Worm (Caenorhabditis elegans) whole organism, early embryonic: ENCODE measurements around the gene elt-6.

Experiments
- B0310.2 ChIP-seq: sonication (generic microtip); optimal IDR thresholded peaks from 2 replicates; lab custom pipeline; 2016; ENCODE audit warnings: mild to moderate bottlenecking, missing genetic modification characterization, missing compliant biosample characterization
- aly-1 ChIP-seq: sonication (generic microtip); optimal IDR thresholded peaks from 2 replicates; lab custom pipeline; 2016; ENCODE audit warnings: missing genetic modification characterization, missing compliant biosample characterization
- ama-1 ChIP-seq: fragments of 150-350 bp; optimal IDR thresholded peaks from 2 replicates; lab custom pipeline; 2014
- ceh-13 ChIP-seq: fragments of 200-800 bp; sonication (Bioruptor generic); optimal IDR thresholded peaks from 2 replicates; lab custom pipeline; 2018; ENCODE audit warnings: mild to moderate bottlenecking, missing genetic modification characterization, missing compliant biosample characterization
- ceh-36 ChIP-seq: sonication (generic microtip); optimal IDR thresholded peaks from 2 replicates; lab custom pipeline; 2016; ENCODE audit warnings: missing genetic modification characterization, inconsistent platforms, missing compliant biosample characterization
- flt-1 ChIP-seq: fragments of 200-800 bp; sonication (Bioruptor generic); IDR thresholded peaks from 2 replicates; pipeline ENCODE4 v1.3.6; 2022; ENCODE audit warnings: missing genetic modification characterization, missing compliant biosample characterization
- hmg-4 ChIP-seq: fragments of 200-800 bp; sonication (Bioruptor generic); optimal IDR thresholded peaks from 2 replicates; lab custom pipeline; 2018; ENCODE audit warnings: mild to moderate bottlenecking, missing genetic modification characterization, missing compliant biosample characterization
- scrt-1 ChIP-seq: fragments of 200-800 bp; sonication (Bioruptor generic); IDR thresholded peaks from 2 replicates; pipeline ENCODE4 v1.3.6; 2022; ENCODE audit warnings: missing genetic modification characterization, missing compliant biosample characterization
- sea-1 ChIP-seq: fragments of 200-800 bp; sonication (Bioruptor generic); conservative IDR thresholded peaks from 2 replicates; pipeline ENCODE4 v1.3.6; 2022; ENCODE audit warnings: missing genetic modification characterization, missing compliant biosample characterization

ce11 chrIV:1908467-1908866, 9.3 kb upstream of the elt-6 start:
- TF ChIP-seq flt-1, result peak; percentile 7; the same call in 1 of the 2 replicates
- TF ChIP-seq ceh-13 (GFP tag; lab: Kevin White, UChicago), result no peak
- no peak for TF ChIP-seq B0310.2 (tag; lab: Kevin White, UChicago)
- TF ChIP-seq scrt-1 (GFP tag; lab: Robert Waterston, UW), result 0 out of 2 replicates have a peak, but pooled peaks have one; percentile 50
- no peak for TF ChIP-seq ama-1 (lab: Kevin White, UChicago)
- no peak for TF ChIP-seq aly-1 (tag; lab: Kevin White, UChicago)
- no peak for TF ChIP-seq ceh-36 (tag; lab: Kevin White, UChicago)
- no peak for TF ChIP-seq sea-1
- TF ChIP-seq hmg-4, result peak; percentile 33
